Fruit fly (Drosophila melanogaster) whole organism, embryonic: ENCODE measurements around the gene CG12321.

Source experiments
- Adf1 ChIP-seq: fragments of 200-800 bp; sonication (Bioruptor generic); IDR thresholded peaks from 2 replicates; pipeline ENCODE4 v1.3.6; 2022; ENCODE audit warnings: missing biosample characterization, missing genetic modification characterization
- Aef1 ChIP-seq: fragments of 200-800 bp; sonication (Bioruptor generic); IDR thresholded peaks from 3 replicates; pipeline ENCODE4 v1.3.6; 2022; ENCODE audit warnings: missing biosample characterization, missing genetic modification characterization
- Asciz ChIP-seq: fragments of 200-800 bp; sonication (Bioruptor generic); optimal IDR thresholded peaks from 2 replicates; lab custom pipeline; 2017; ENCODE audit warnings: missing biosample characterization, mild to moderate bottlenecking, missing genetic modification characterization, missing genetic modification reagents
- CG10543 ChIP-seq: fragments of 200-800 bp; sonication (Bioruptor generic); optimal IDR thresholded peaks from 3 replicates; lab custom pipeline; 2017; ENCODE audit warnings: missing biosample characterization, mild to moderate bottlenecking, missing genetic modification characterization, moderate library complexity
- CG14441 ChIP-seq: fragments of 200-800 bp; sonication (Bioruptor generic); IDR thresholded peaks from 2 replicates; pipeline ENCODE4 v1.3.6; 2022; ENCODE audit warnings: missing biosample characterization, missing genetic modification characterization
- CG16813 ChIP-seq: fragments of 200-800 bp; sonication (Bioruptor generic); IDR thresholded peaks from 3 replicates; pipeline ENCODE4 v1.3.6; 2022; ENCODE audit warnings: missing biosample characterization, missing genetic modification characterization; ENCODE audit not compliant: partially characterized antibody
- CG16815 ChIP-seq: fragments of 200-800 bp; sonication (Bioruptor generic); optimal IDR thresholded peaks from 3 replicates; lab custom pipeline; 2017; ENCODE audit warnings: missing biosample characterization, mild to moderate bottlenecking, missing genetic modification characterization
- CG2129 ChIP-seq: fragments of 200-800 bp; sonication (Bioruptor generic); IDR thresholded peaks from 2 replicates; pipeline ENCODE4 v1.3.6; 2022; ENCODE audit warnings: missing biosample characterization, missing genetic modification characterization; ENCODE audit not compliant: partially characterized antibody
- CG2889 ChIP-seq: fragments of 200-800 bp; sonication (Bioruptor generic); IDR thresholded peaks from 3 replicates; pipeline ENCODE4 v1.3.6; 2022; ENCODE audit warnings: missing biosample characterization, missing genetic modification characterization
- CG30020 ChIP-seq: fragments of 200-800 bp; optimal IDR thresholded peaks from 2 replicates; lab custom pipeline; 2019; ENCODE audit warnings: missing biosample characterization, mild to moderate bottlenecking, missing genetic modification characterization, moderate library complexity
- CG34376 ChIP-seq: fragments of 200-800 bp; sonication (Bioruptor generic); optimal IDR thresholded peaks from 2 replicates; lab custom pipeline; 2018; ENCODE audit warnings: missing biosample characterization, mild to moderate bottlenecking, missing genetic modification characterization
- CG3995 ChIP-seq: fragments of 200-800 bp; sonication (Bioruptor generic); optimal IDR thresholded peaks from 3 replicates; lab custom pipeline; 2016; ENCODE audit warnings: missing biosample characterization, missing genetic modification characterization
- CG4820 ChIP-seq: fragments of 200-800 bp; sonication (Bioruptor generic); optimal IDR thresholded peaks from 3 replicates; lab custom pipeline; 2016; ENCODE audit warnings: missing biosample characterization, missing genetic modification characterization
- CG6765 ChIP-seq: fragments of 200-800 bp; sonication (Bioruptor generic); optimal IDR thresholded peaks from 3 replicates; lab custom pipeline; 2017; ENCODE audit warnings: missing biosample characterization, mild to moderate bottlenecking, missing genetic modification characterization
- CG7786 ChIP-seq: fragments of 200-800 bp; sonication (Bioruptor generic); optimal IDR thresholded peaks from 2 replicates; lab custom pipeline; 2016; ENCODE audit warnings: missing biosample characterization, missing genetic modification characterization
- CkIIα-i1 ChIP-seq: fragments of 200-800 bp; sonication (Bioruptor generic); IDR thresholded peaks from 2 replicates; pipeline ENCODE4 v1.3.6; 2022; ENCODE audit warnings: missing biosample characterization, missing genetic modification characterization
- Doc2 ChIP-seq: fragments of 200-800 bp; sonication (Bioruptor generic); IDR thresholded peaks from 2 replicates; pipeline ENCODE4 v1.3.6; 2022; ENCODE audit warnings: missing biosample characterization, missing genetic modification characterization
- Hey ChIP-seq: fragments of 200-800 bp; sonication (Bioruptor generic); optimal IDR thresholded peaks from 3 replicates; lab custom pipeline; 2018; ENCODE audit warnings: missing biosample characterization, mild to moderate bottlenecking, missing genetic modification characterization
- Hsf ChIP-seq: fragments of 200-800 bp; sonication (Bioruptor generic); optimal IDR thresholded peaks from 3 replicates; lab custom pipeline; 2016; ENCODE audit warnings: missing biosample characterization, missing genetic modification characterization
- Lim3 ChIP-seq: fragments of 200-800 bp; sonication (Bioruptor generic); IDR thresholded peaks from 2 replicates; pipeline ENCODE4 v1.3.6; 2022; ENCODE audit warnings: missing biosample characterization, missing genetic modification characterization
- Med ChIP-seq: fragments of 200-800 bp; sonication (Bioruptor generic); peaks from one replicate; lab custom pipeline; 2016; ENCODE audit warnings: missing biosample characterization, missing genetic modification characterization, mild to moderate bottlenecking, inconsistent platforms, moderate library complexity
- NK7.1 ChIP-seq: fragments of 200-800 bp; sonication (Bioruptor generic); optimal IDR thresholded peaks from 3 replicates; lab custom pipeline; 2016; ENCODE audit warnings: missing biosample characterization, missing genetic modification characterization
- Nf-YA ChIP-seq: fragments of 200-800 bp; sonication (Bioruptor generic); IDR thresholded peaks from 2 replicates; pipeline ENCODE4 v1.3.6; 2022; ENCODE audit warnings: missing biosample characterization, missing genetic modification characterization
- Opbp ChIP-seq: fragments of 200-800 bp; sonication (Bioruptor generic); IDR thresholded peaks from 3 replicates; pipeline ENCODE4 v1.3.6; 2022; ENCODE audit warnings: missing biosample characterization, missing genetic modification characterization; ENCODE audit not compliant: partially characterized antibody
- Sox100B ChIP-seq: fragments of 200-800 bp; sonication (Bioruptor generic); optimal IDR thresholded peaks from 3 replicates; lab custom pipeline; 2018; ENCODE audit warnings: missing biosample characterization, mild to moderate bottlenecking, missing genetic modification characterization
- Xbp1 ChIP-seq: fragments of 200-800 bp; sonication (Bioruptor generic); optimal IDR thresholded peaks from 3 replicates; lab custom pipeline; 2016; ENCODE audit warnings: missing biosample characterization, mild to moderate bottlenecking, missing genetic modification characterization
- ash1 ChIP-seq: fragments of 200-800 bp; sonication (Bioruptor generic); optimal IDR thresholded peaks from 2 replicates; lab custom pipeline; 2018; ENCODE audit warnings: missing biosample characterization, mild to moderate bottlenecking, missing genetic modification characterization
- bcd ChIP-seq: fragments of 200-800 bp; sonication (Bioruptor generic); optimal IDR thresholded peaks from 2 replicates; lab custom pipeline; 2017; ENCODE audit warnings: missing biosample characterization, mild to moderate bottlenecking, missing genetic modification characterization
- cas ChIP-seq: fragments of 200-800 bp; sonication (Bioruptor generic); IDR thresholded peaks from 2 replicates; pipeline ENCODE4 v1.3.6; 2022; ENCODE audit warnings: missing biosample characterization, missing genetic modification characterization
- cg ChIP-seq: fragments of 200-800 bp; sonication (Bioruptor generic); optimal IDR thresholded peaks from 3 replicates; lab custom pipeline; 2019; ENCODE audit warnings: missing biosample characterization, mild to moderate bottlenecking, missing genetic modification characterization, moderate library complexity
- chif ChIP-seq, 2 experiments: fragments of 200-800 bp; sonication (Bioruptor generic); optimal IDR thresholded peaks; 3 replicates each; lab custom pipeline; 2016; ENCODE audit warnings: missing biosample characterization in 2 of 2, missing genetic modification characterization in 2 of 2
- chn ChIP-seq: fragments of 200-800 bp; sonication (Bioruptor generic); optimal IDR thresholded peaks from 2 replicates; lab custom pipeline; 2016; ENCODE audit warnings: missing biosample characterization, missing genetic modification characterization
- dmrt99B ChIP-seq: fragments of 200-800 bp; sonication (Bioruptor generic); optimal IDR thresholded peaks from 2 replicates; lab custom pipeline; 2018; ENCODE audit warnings: missing biosample characterization, mild to moderate bottlenecking, missing genetic modification characterization, moderate library complexity
- emc ChIP-seq: fragments of 200-800 bp; sonication (Bioruptor generic); optimal IDR thresholded peaks from 2 replicates; lab custom pipeline; 2016; ENCODE audit warnings: missing biosample characterization, missing genetic modification characterization
- eyg ChIP-seq: fragments of 200-800 bp; sonication (Bioruptor generic); optimal IDR thresholded peaks from 3 replicates; lab custom pipeline; 2016; ENCODE audit warnings: missing biosample characterization, missing genetic modification characterization
- gcm2 ChIP-seq: fragments of 200-800 bp; sonication (Bioruptor generic); optimal IDR thresholded peaks from 2 replicates; lab custom pipeline; 2016; ENCODE audit warnings: missing biosample characterization, missing genetic modification characterization
- gsb ChIP-seq: fragments of 200-800 bp; sonication (Bioruptor generic); IDR thresholded peaks from 2 replicates; pipeline ENCODE4 v1.3.6; 2022; ENCODE audit warnings: missing biosample characterization, missing genetic modification characterization
- kah ChIP-seq: fragments of 200-800 bp; sonication (Bioruptor generic); optimal IDR thresholded peaks from 2 replicates; lab custom pipeline; 2018; ENCODE audit warnings: missing biosample characterization, mild to moderate bottlenecking, missing genetic modification characterization
- klu ChIP-seq: fragments of 200-800 bp; sonication (Bioruptor generic); IDR thresholded peaks from 2 replicates; pipeline ENCODE4 v1.3.6; 2022; ENCODE audit warnings: missing biosample characterization, missing genetic modification characterization
- lov ChIP-seq, 2 experiments: fragments of 200-800 bp in 1 of 2; fragments of >200 bp in 1 of 2; sonication (Bioruptor generic) in 1 of 2; IDR thresholded peaks in 1 of 2; optimal IDR thresholded peaks in 1 of 2; 2 replicates in 1 of 2; 3 replicates in 1 of 2; pipeline versions ENCODE4 v1.3.6 to Lab custom; 2017 to 2022; ENCODE audit warnings: missing biosample characterization in 1 of 2, missing genetic modification characterization in 1 of 2
- luna ChIP-seq: fragments of 200-800 bp; sonication (Bioruptor generic); optimal IDR thresholded peaks from 2 replicates; lab custom pipeline; 2016; ENCODE audit warnings: missing biosample characterization, missing genetic modification characterization
- nau ChIP-seq: fragments of 200-800 bp; sonication (Bioruptor generic); optimal IDR thresholded peaks from 3 replicates; lab custom pipeline; 2017; ENCODE audit warnings: missing biosample characterization, mild to moderate bottlenecking, missing genetic modification characterization, missing genetic modification reagents
- p53 ChIP-seq: fragments of 200-800 bp; sonication (Bioruptor generic); optimal IDR thresholded peaks from 2 replicates; lab custom pipeline; 2016; ENCODE audit warnings: missing biosample characterization, missing genetic modification characterization
- ro ChIP-seq: fragments of 200-800 bp; sonication (Bioruptor generic); IDR thresholded peaks from 2 replicates; pipeline ENCODE4 v1.3.6; 2022; ENCODE audit warnings: missing biosample characterization, missing genetic modification characterization
- run ChIP-seq: fragments of 200-800 bp; sonication (Bioruptor generic); optimal IDR thresholded peaks from 3 replicates; lab custom pipeline; 2018; ENCODE audit warnings: missing biosample characterization, mild to moderate bottlenecking, missing genetic modification characterization
- sens ChIP-seq: fragments of 200-800 bp; sonication (Bioruptor generic); peaks from one replicate; lab custom pipeline; 2016; ENCODE audit warnings: missing biosample characterization, missing genetic modification characterization
- sens-2 ChIP-seq: fragments of 200-800 bp; sonication (Bioruptor generic); IDR thresholded peaks from 2 replicates; pipeline ENCODE4 v1.3.6; 2022; ENCODE audit warnings: missing biosample characterization, missing genetic modification characterization
- seq ChIP-seq: fragments of 200-800 bp; sonication (Bioruptor generic); IDR thresholded peaks from 2 replicates; pipeline ENCODE4 v1.3.6; 2022; ENCODE audit warnings: missing biosample characterization, missing genetic modification characterization
- tap ChIP-seq: fragments of 200-800 bp; optimal IDR thresholded peaks from 3 replicates; lab custom pipeline; 2019; ENCODE audit warnings: missing biosample characterization, mild to moderate bottlenecking, missing genetic modification characterization, moderate library complexity
- zen2 ChIP-seq: fragments of 200-800 bp; sonication (Bioruptor generic); IDR thresholded peaks from 3 replicates; pipeline ENCODE4 v1.3.6; 2022; ENCODE audit warnings: missing biosample characterization, missing genetic modification characterization; ENCODE audit not compliant: partially characterized antibody

CG12321 gene

dm6 chr3R:18196991-18197801 is 8.7 kb upstream of the CG12321 start (continued):
- no peak for TF ChIP-seq gsb
- TF ChIP-seq ash1 (GFP tag; lab: Kevin White, UChicago) = no peak
- TF ChIP-seq p53 (GFP tag; lab: Kevin White, UChicago) = no peak
- TF ChIP-seq Lim3 (GFP tag; lab: Robert Waterston, UW) = no peak
- peak; percentile 14 for TF ChIP-seq CG34376 (GFP tag; lab: Kevin White, UChicago)
- no peak for TF ChIP-seq cas (GFP tag; lab: Robert Waterston, UW)
- peak; percentile 74 for TF ChIP-seq dmrt99B
- TF ChIP-seq Med (GFP tag; lab: Kevin White, UChicago) = peak; percentile 87
- TF ChIP-seq CG30020 = peak; percentile 9
- no peak for TF ChIP-seq CG3995 (GFP tag; lab: Kevin White, UChicago)
- no peak for TF ChIP-seq CkIIα-i1 (GFP tag; lab: Robert Waterston, UW)
- no peak for TF ChIP-seq klu
- TF ChIP-seq Adf1 (GFP tag; lab: Robert Waterston, UW) = no peak
- TF ChIP-seq chn (GFP tag; lab: Kevin White, UChicago) = no peak
- no peak for TF ChIP-seq nau
- TF ChIP-seq Xbp1 = peak; percentile 49
- no peak for TF ChIP-seq NK7.1 (GFP tag; lab: Kevin White, UChicago)
- peak; percentile 57 for TF ChIP-seq Asciz (GFP tag; lab: Kevin White, UChicago)
- peak; percentile 70 for TF ChIP-seq Hsf (GFP tag; lab: Kevin White, UChicago)
- no peak for TF ChIP-seq CG16813
- no peak for TF ChIP-seq eyg (GFP tag; lab: Kevin White, UChicago)
- TF ChIP-seq CG16815 (GFP tag; lab: Kevin White, UChicago) = peak; percentile 66
- peak in 1 of 2 experiments; percentile 36 for TF ChIP-seq chif (GFP tag; optimal IDR thresholded peaks at IDR 0.05; lab: Kevin White, UChicago)
- peak; percentile 73 for TF ChIP-seq Sox100B (GFP tag; lab: Kevin White, UChicago)
- peak; percentile 51 for TF ChIP-seq CG10543 (GFP tag; lab: Kevin White, UChicago)
- no peak for TF ChIP-seq Doc2 (GFP tag; lab: Robert Waterston, UW)
- peak; percentile 99 for TF ChIP-seq cg (GFP tag; lab: Kevin White, UChicago)
- no peak for TF ChIP-seq sens-2 (GFP tag; lab: Robert Waterston, UW)
- TF ChIP-seq zen2 (GFP tag; lab: Robert Waterston, UW) = no peak
- no peak for TF ChIP-seq Opbp (GFP tag; lab: Robert Waterston, UW)
- TF ChIP-seq seq (GFP tag; lab: Robert Waterston, UW) = no peak
- no peak for TF ChIP-seq CG4820 (GFP tag; lab: Kevin White, UChicago)
- no peak for TF ChIP-seq CG2129 (GFP tag; lab: Robert Waterston, UW)
- no peak for TF ChIP-seq Aef1 (GFP tag; lab: Robert Waterston, UW)
- TF ChIP-seq lov (optimal IDR thresholded peaks at IDR 0.05; lab: Kevin White, UChicago) = no peak
- no peak for TF ChIP-seq lov (GFP tag; IDR thresholded peaks at IDR 0.05; lab: Robert Waterston, UW)
- TF ChIP-seq CG2889 = no peak
- peak; percentile 26 for TF ChIP-seq CG7786 (GFP tag; lab: Kevin White, UChicago)
- peak; percentile 66 for TF ChIP-seq bcd (GFP tag; lab: Kevin White, UChicago)
- no peak for TF ChIP-seq tap (tag; lab: Kevin White, UChicago)
- no peak for TF ChIP-seq luna (GFP tag; lab: Kevin White, UChicago)
- TF ChIP-seq Hey (tag; lab: Kevin White, UChicago) = no peak
- no peak for TF ChIP-seq CG14441 (GFP tag; lab: Robert Waterston, UW)
- TF ChIP-seq gcm2 (GFP tag; lab: Kevin White, UChicago) = no peak
- no peak for TF ChIP-seq Nf-YA (GFP tag; lab: Robert Waterston, UW)
- TF ChIP-seq emc (GFP tag; lab: Kevin White, UChicago) = no peak
- TF ChIP-seq ro (GFP tag; lab: Robert Waterston, UW) = no peak
- no peak for TF ChIP-seq run (tag; lab: Kevin White, UChicago)
- TF ChIP-seq CG6765 (GFP tag; lab: Kevin White, UChicago) = peak; percentile 35
- TF ChIP-seq sens (GFP tag; lab: Kevin White, UChicago) = peak; percentile 93
- peak; percentile 25 for TF ChIP-seq kah (GFP tag; lab: Kevin White, UChicago)
